Worm (Caenorhabditis elegans): ENCODE results near the gene asm-3.

Gene asm-3

ce11 chrIV:506384-506783 is 17.2 kb downstream of the asm-3 start, which contains the start of gene W03G1.5:
Gene W03G1.5, minus strand, starts transcription at chrIV:506484.
- TF ChIP-seq lin-13 (tag; optimal IDR thresholded peaks at IDR 0.05), result no peak
- no peak for TF ChIP-seq lin-32 (GFP tag; optimal IDR thresholded peaks at IDR 0.05)
- TF ChIP-seq unc-120 (tag; optimal IDR thresholded peaks at IDR 0.05; ENCODE audit: poor library complexity, severe bottlenecking), result no peak
- no peak for TF ChIP-seq ceh-83 (GFP tag; optimal IDR thresholded peaks at IDR 0.05)
- no peak for TF ChIP-seq nhr-76 (tag; optimal IDR thresholded peaks at IDR 0.05)

ce11 chrIV:504495-504894 is 19.1 kb downstream of the asm-3 start:
- TF ChIP-seq hlh-1 (tag; optimal IDR thresholded peaks at IDR 0.05) (no peak), nhr-237 (tag; optimal IDR thresholded peaks at IDR 0.05) (no peak), pha-4 (tag; optimal IDR thresholded peaks at IDR 0.05) (no peak), drap-1 (GFP tag; optimal IDR thresholded peaks at IDR 0.05) (no peak)

ce11 chrIV:497155-497554 is 26.5 kb downstream of the asm-3 start:
- TF ChIP-seq blmp-1 (tag; optimal IDR thresholded peaks at IDR 0.05) (no peak), ham-2 (GFP tag; optimal IDR thresholded peaks at IDR 0.05) (peak; percentile 70)

- no peak for TF ChIP-seq lin-13 (tag; optimal IDR thresholded peaks at IDR 0.05)
- peak; percentile 22 for TF ChIP-seq ham-2 (GFP tag; optimal IDR thresholded peaks at IDR 0.05)
Observed at ce11 chrIV:484768-485167, 38.8 kb downstream of the asm-3 start.

ce11 chrIV:484004-484403 is 39.6 kb downstream of the asm-3 start:
- no peak for TF ChIP-seq ces-1 (GFP tag; optimal IDR thresholded peaks at IDR 0.05)
- TF ChIP-seq ceh-43 (GFP tag; optimal IDR thresholded peaks at IDR 0.05), result no peak
- no peak for TF ChIP-seq mep-1 (tag; optimal IDR thresholded peaks at IDR 0.05)
- no peak for TF ChIP-seq ham-2 (GFP tag; optimal IDR thresholded peaks at IDR 0.05)
- TF ChIP-seq unc-62 (GFP tag; optimal IDR thresholded peaks at IDR 0.05), result no peak
- no peak for TF ChIP-seq unc-39 (tag; optimal IDR thresholded peaks at IDR 0.05)
- TF ChIP-seq cnd-1 (tag; optimal IDR thresholded peaks at IDR 0.05), result no peak

- TF ChIP-seq flh-1 (GFP tag; optimal IDR thresholded peaks at IDR 0.05) (no peak), ces-1 (GFP tag; optimal IDR thresholded peaks at IDR 0.05) (no peak), nhr-12 (tag; optimal IDR thresholded peaks at IDR 0.05) (no peak), ceh-39 (tag; optimal IDR thresholded peaks at IDR 0.05) (no peak), unc-120 (tag; optimal IDR thresholded peaks at IDR 0.05; ENCODE audit: poor library complexity, severe bottlenecking) (no peak), ham-2 (GFP tag; optimal IDR thresholded peaks at IDR 0.05) (no peak), lin-13 (tag; optimal IDR thresholded peaks at IDR 0.05) (no peak), hlh-1 (tag; optimal IDR thresholded peaks at IDR 0.05) (no peak), sem-2 (GFP tag; optimal IDR thresholded peaks at IDR 0.05) (no peak), unc-62 (GFP tag; optimal IDR thresholded peaks at IDR 0.05) (no peak)
Observed at ce11 chrIV:481067-481466, 42.5 kb downstream of the asm-3 start, which contains the start of gene npr-37. Gene npr-37, minus strand, starts transcription at chrIV:481167.

All from whole organism, mixed stage, embryonic.